Fruit fly (Drosophila melanogaster): ENCODE measurements around the gene Ndf.

The Ndf gene

dm6 chr2L:9956993-9957652, 46.5 kb upstream of the Ndf start, which contains the start of the genes CG4658 and CG5846 (continued):
- TF ChIP-seq CG9797 (GFP tag; optimal IDR thresholded peaks at IDR 0.05) (peak; percentile 77), CG8089 (GFP tag; optimal IDR thresholded peaks at IDR 0.05) (peak; percentile 72), Doc3 (GFP tag; IDR thresholded peaks at IDR 0.05; ENCODE audit: partially characterized antibody) (no peak), chm (GFP tag; IDR thresholded peaks at IDR 0.05) (peak; percentile 94), Adf1 (GFP tag; IDR thresholded peaks at IDR 0.05) (peak; percentile 77), Ravus (GFP tag; IDR thresholded peaks at IDR 0.05) (peak; percentile 85), pho (GFP tag; optimal IDR thresholded peaks at IDR 0.05) (peak; percentile 89), CG12744 (GFP tag; optimal IDR thresholded peaks at IDR 0.05) (peak; percentile 75), CG11093 (GFP tag; IDR thresholded peaks at IDR 0.05) (peak; percentile 91), br (optimal IDR thresholded peaks at IDR 0.05) (no peak), CG3281 (GFP tag; optimal IDR thresholded peaks at IDR 0.05) (peak; percentile 89), ro (GFP tag; IDR thresholded peaks at IDR 0.05) (peak; percentile 84), Atf-2 (GFP tag; optimal IDR thresholded peaks at IDR 0.05) (peak; percentile 75), hb (GFP tag; IDR thresholded peaks at IDR 0.05; ENCODE audit: partially characterized antibody) (no peak), CG10267 (tag; optimal IDR thresholded peaks at IDR 0.05) (peak; percentile 93), dati (GFP tag; IDR thresholded peaks at IDR 0.05) (peak; percentile 79), CG18599 (GFP tag; optimal IDR thresholded peaks at IDR 0.05) (peak; percentile 91), Fer2 (tag; optimal IDR thresholded peaks at IDR 0.05) (peak; percentile 79), pros (GFP tag; optimal IDR thresholded peaks at IDR 0.05) (no peak), usp (GFP tag; optimal IDR thresholded peaks at IDR 0.05) (no peak), ERR (GFP tag; optimal IDR thresholded peaks at IDR 0.05) (no peak), CG9609 (GFP tag; optimal IDR thresholded peaks at IDR 0.05) (peak; percentile 64), Stat92E (GFP tag; optimal IDR thresholded peaks at IDR 0.05) (peak in 1 of 3 experiments; percentile 88), ken (GFP tag; IDR thresholded peaks at IDR 0.05) (peak; percentile 83), CG7357 (GFP tag; IDR thresholded peaks at IDR 0.05) (peak; percentile 89), fu2 (GFP tag; optimal IDR thresholded peaks at IDR 0.05) (peak; percentile 79), CG43689 (GFP tag; IDR thresholded peaks at IDR 0.05) (peak; percentile 64; the same call in 1 of the 2 replicates), CG6765 (GFP tag; optimal IDR thresholded peaks at IDR 0.05) (peak; percentile 63), CG14441 (GFP tag; IDR thresholded peaks at IDR 0.05) (peak; percentile 94), CrebB (tag; optimal IDR thresholded peaks at IDR 0.05) (peak; percentile 76), CG1832 (GFP tag; optimal IDR thresholded peaks at IDR 0.05) (no peak), HmgZ (tag; optimal IDR thresholded peaks at IDR 0.05) (peak; percentile 94), CG17612 (GFP tag; IDR thresholded peaks at IDR 0.05) (peak; percentile 78), row (GFP tag; IDR thresholded peaks at IDR 0.05) (peak; percentile 99), CG8281 (tag; optimal IDR thresholded peaks at IDR 0.05) (peak; percentile 74), Kr (GFP tag; optimal IDR thresholded peaks at IDR 0.05) (no peak), CG2712 (tag; optimal IDR thresholded peaks at IDR 0.05) (peak; percentile 98), psq (GFP tag; optimal IDR thresholded peaks at IDR 0.05) (peak; percentile 81), CG11504 (tag; optimal IDR thresholded peaks at IDR 0.05) (peak; percentile 94), Rfx (GFP tag; IDR thresholded peaks at IDR 0.05) (peak; percentile 90), CG2678 (tag; optimal IDR thresholded peaks at IDR 0.05) (peak; percentile 96), H2.0 (GFP tag; IDR thresholded peaks at IDR 0.05) (peak; percentile 91), CG10565 (GFP tag; optimal IDR thresholded peaks at IDR 0.05) (peak; percentile 52), Lim3 (GFP tag; IDR thresholded peaks at IDR 0.05) (peak; percentile 61; the same call in 1 of the 2 replicates), CG9932 (GFP tag; IDR thresholded peaks at IDR 0.05) (peak; percentile 90), tup (GFP tag; optimal IDR thresholded peaks at IDR 0.05) (peak; percentile 60), NC2α (GFP tag; optimal IDR thresholded peaks at IDR 0.05) (peak; percentile 83), jigr1 (GFP tag; IDR thresholded peaks at IDR 0.05) (peak; percentile 87), CG6689 (GFP tag; IDR thresholded peaks at IDR 0.05) (peak; percentile 97), chinmo (GFP tag; IDR thresholded peaks at IDR 0.05; ENCODE audit: partially characterized antibody) (0 out of 4 replicates have a peak, but pooled peaks have one; percentile 46)
